Fruit fly (Drosophila melanogaster): ENCODE measurements around the gene CG13877.

DNA sequence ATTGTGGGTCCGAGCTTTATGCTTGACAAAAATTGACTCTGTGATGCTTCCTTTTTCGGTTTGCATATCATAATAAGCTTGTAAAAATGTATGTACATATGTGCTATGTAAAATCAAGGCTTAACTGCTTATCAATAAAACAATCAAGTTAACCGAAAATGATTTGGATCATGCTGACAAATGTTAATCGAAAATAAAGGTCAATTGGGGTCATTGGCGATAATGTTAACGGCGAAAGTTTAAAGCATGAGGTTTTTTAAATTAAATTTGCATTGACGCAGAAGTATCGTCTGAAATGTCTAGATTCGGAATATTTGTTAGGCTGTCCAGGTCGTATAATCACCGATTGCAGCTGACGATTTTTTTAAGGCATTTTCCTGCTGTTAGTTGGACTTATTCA, 1.5 kb upstream of the CG13877 start, which contains the start of gene Kaz1-ORFB:
- no peak for TF ChIP-seq D1 (tag; optimal IDR thresholded peaks at IDR 0.05)
- TF ChIP-seq CG8301 (tag; optimal IDR thresholded peaks at IDR 0.05): no peak
- no peak for TF ChIP-seq CG14655 (GFP tag; optimal IDR thresholded peaks at IDR 0.05)
- TF ChIP-seq Pif1B (GFP tag; optimal IDR thresholded peaks at IDR 0.05): no peak
- no peak for TF ChIP-seq Snoo (tag; optimal IDR thresholded peaks at IDR 0.05)
- no peak for TF ChIP-seq CG8159 (tag; optimal IDR thresholded peaks at IDR 0.05)
- no peak for TF ChIP-seq CG34367 (tag; optimal IDR thresholded peaks at IDR 0.05)
- no peak for TF ChIP-seq EcR (GFP tag; optimal IDR thresholded peaks at IDR 0.05)

Measured in whole organism, pupa.